Worm (Caenorhabditis elegans): Measurements from ENCODE around the gene col-128.

DNA sequence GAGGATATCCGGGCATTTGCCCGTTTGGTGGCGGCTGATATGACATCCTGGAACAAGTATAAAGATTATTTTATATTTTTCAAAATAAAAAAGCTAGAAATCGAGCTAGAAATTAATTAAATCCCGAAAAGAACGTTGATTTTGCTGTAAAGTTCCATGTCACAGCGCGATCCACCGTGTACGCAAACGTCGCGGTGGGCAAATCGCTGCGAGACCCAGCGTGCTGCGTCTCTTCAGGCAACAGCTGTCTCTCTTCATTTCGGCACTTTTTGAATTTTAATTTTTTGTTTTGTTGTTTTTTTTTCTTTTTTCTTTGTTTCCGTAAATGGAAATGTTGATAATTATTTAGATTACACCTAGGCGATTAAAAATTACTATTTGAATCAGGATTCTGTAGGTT is 14.4 kb upstream of the col-128 start, which contains the start of gene sec-24.1:
- TF ChIP-seq flt-1 (GFP tag; IDR thresholded peaks at IDR 0.05) (no peak), hmbx-1 (tag; optimal IDR thresholded peaks at IDR 0.05) (no peak), tbx-11 (GFP tag; IDR thresholded peaks at IDR 0.05) (no peak), ama-1 (optimal IDR thresholded peaks at IDR 0.05) (no peak), tbx-37 (GFP tag; conservative IDR thresholded peaks at IDR 0.05) (no peak), aly-1 (tag; optimal IDR thresholded peaks at IDR 0.05) (no peak), ceh-36 (tag; optimal IDR thresholded peaks at IDR 0.05) (no peak), ets-7 (tag; optimal IDR thresholded peaks at IDR 0.05) (no peak), F13C5.2 (tag; optimal IDR thresholded peaks at IDR 0.05) (peak; percentile 47), B0310.2 (tag; optimal IDR thresholded peaks at IDR 0.05) (no peak), tra-4 (tag; optimal IDR thresholded peaks at IDR 0.05) (no peak), scrt-1 (GFP tag; IDR thresholded peaks at IDR 0.05) (no peak), ceh-13 (GFP tag; optimal IDR thresholded peaks at IDR 0.05) (no peak), sea-1 (GFP tag; conservative IDR thresholded peaks at IDR 0.05) (no peak)

Data from whole organism, early embryonic.